Worm (Caenorhabditis elegans) whole organism, young adult: ENCODE data around the gene D2024.5.

Source experiments
- Y53F4B.3 ChIP-seq: fragments of 200-800 bp; sonication (Bioruptor generic); IDR thresholded peaks from 2 replicates; pipeline ENCODE4 v1.3.6; 2022; ENCODE audit warnings: missing genetic modification reagents, missing genetic modification characterization, missing compliant biosample characterization
- bed-2 ChIP-seq: fragments of 200-800 bp; sonication (Bioruptor generic); IDR thresholded peaks from 2 replicates; pipeline ENCODE4 v1.3.6; 2022; ENCODE audit warnings: missing genetic modification reagents, missing genetic modification characterization, missing compliant biosample characterization
- lin-35 ChIP-seq, 3 experiments: fragments of 150-350 bp in 2 of 3; sonication (generic microtip) in 1 of 3; optimal IDR thresholded peaks; 2 replicates each; lab custom pipeline; 2014 to 2018; ENCODE audit warnings: missing biosample characterization in 3 of 3, missing genetic modification characterization in 3 of 3, missing genetic modification reagents in 3 of 3
- lir-1 ChIP-seq: fragments of 200-800 bp; sonication (Bioruptor generic); conservative IDR thresholded peaks from 2 replicates; pipeline ENCODE4 v1.3.6; 2022; ENCODE audit warnings: missing genetic modification reagents, missing genetic modification characterization, missing compliant biosample characterization
- nhr-179 ChIP-seq: sonication (generic microtip); optimal IDR thresholded peaks from 2 replicates; lab custom pipeline; 2016; ENCODE audit warnings: mild to moderate bottlenecking, missing genetic modification characterization, missing compliant biosample characterization
- snpc-4 ChIP-seq, 5 experiments: fragments of 150-350 bp in 1 of 5; sonication (generic microtip) in 4 of 5; optimal IDR thresholded peaks; 2 replicates each; lab custom pipeline; 2014 to 2018; ENCODE audit warnings: missing genetic modification characterization in 5 of 5, missing biosample characterization in 3 of 5, antibody characterized with exemption in 2 of 5, mild to moderate bottlenecking in 2 of 5, missing compliant biosample characterization in 2 of 5, missing genotype in 2 of 5, moderate library complexity in 2 of 5, missing genetic modification reagents in 1 of 5

ce11 chrIV:7237668-7238214 lies 9.6 kb upstream of the D2024.5 start, which contains the start of gene elo-3:
- no peak for TF ChIP-seq lir-1 (GFP tag; lab: Robert Waterston, UW)
- no peak for TF ChIP-seq lin-35 (GFP tag; optimal IDR thresholded peaks at IDR 0.05; lab: Kevin White, UChicago)
- TF ChIP-seq bed-2 (GFP tag; lab: Robert Waterston, UW), result no peak
- no peak for TF ChIP-seq snpc-4 (GFP tag; optimal IDR thresholded peaks at IDR 0.05; lab: Kevin White, UChicago)
- TF ChIP-seq snpc-4 (tag; optimal IDR thresholded peaks at IDR 0.05; lab: Kevin White, UChicago), result no peak
- no peak for TF ChIP-seq nhr-179 (tag; lab: Kevin White, UChicago)
- TF ChIP-seq Y53F4B.3 (GFP tag; lab: Robert Waterston, UW), result no peak
